Worm (Caenorhabditis elegans): Measurements from ENCODE around the gene fmo-2.
"Not testable (repeated sequence)": the region's sequence is repeated elsewhere in the genome, so short reads cannot be mapped to it uniquely, and the experiment has no call there.

Gene fmo-2

DNA sequence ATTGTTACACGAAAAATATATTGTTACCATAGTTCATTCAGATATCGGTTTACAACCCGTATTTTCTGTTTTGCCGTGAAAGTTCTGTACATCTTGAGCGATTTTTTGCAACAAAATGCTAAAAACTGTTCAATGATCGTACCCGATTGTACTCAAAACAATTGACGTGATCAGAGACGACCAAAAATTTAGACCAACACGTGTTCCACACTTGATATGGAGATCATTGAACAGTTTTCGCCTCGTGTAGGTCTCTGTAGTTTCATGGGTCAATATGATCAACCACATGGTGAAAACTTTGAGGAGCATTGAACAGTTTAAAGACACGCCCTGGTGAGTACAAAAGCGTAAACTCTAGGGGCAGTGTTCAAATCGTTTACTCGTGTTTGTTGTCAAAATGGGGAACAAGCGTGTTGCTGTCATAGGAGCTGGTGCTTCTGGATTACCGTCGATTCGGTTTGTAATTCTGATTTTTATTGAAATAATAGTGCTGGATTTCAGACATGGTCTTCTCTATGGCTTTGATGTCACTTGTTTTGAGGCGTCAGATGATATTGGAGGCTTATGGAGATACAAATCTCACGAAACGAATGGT, at the start of gene fmo-2:
Gene fmo-2 (plus strand): TSS at position 370 of the 595 bp plus-strand sequence.
- TF ChIP-seq pha-4 (tag; optimal IDR thresholded peaks at IDR 0.05) (no peak), blmp-1 (tag; optimal IDR thresholded peaks at IDR 0.05) (no peak), ceh-39 (tag; optimal IDR thresholded peaks at IDR 0.05) (no peak), drap-1 (GFP tag; optimal IDR thresholded peaks at IDR 0.05) (no peak), ceh-83 (GFP tag; optimal IDR thresholded peaks at IDR 0.05) (no peak), ham-2 (GFP tag; optimal IDR thresholded peaks at IDR 0.05) (no peak), bed-3 (GFP tag; optimal IDR thresholded peaks at IDR 0.05) (no peak), flh-1 (GFP tag; optimal IDR thresholded peaks at IDR 0.05) (no peak), elt-1 (tag; optimal IDR thresholded peaks at IDR 0.05; ENCODE audit: borderline replicate concordance, insufficient read depth) (no peak), zip-8 (tag; optimal IDR thresholded peaks at IDR 0.05) (no peak), unc-39 (tag; optimal IDR thresholded peaks at IDR 0.05) (no peak), ztf-11 (tag; optimal IDR thresholded peaks at IDR 0.05) (no peak), sem-2 (GFP tag; optimal IDR thresholded peaks at IDR 0.05) (no peak), ces-1 (GFP tag; optimal IDR thresholded peaks at IDR 0.05) (no peak), unc-120 (tag; optimal IDR thresholded peaks at IDR 0.05; ENCODE audit: poor library complexity, severe bottlenecking) (no peak), mab-5 (tag; optimal IDR thresholded peaks at IDR 0.05) (no peak), ceh-43 (GFP tag; optimal IDR thresholded peaks at IDR 0.05) (no peak), snpc-4 (tag; optimal IDR thresholded peaks at IDR 0.05) (no peak), nhr-12 (tag; optimal IDR thresholded peaks at IDR 0.05) (no peak)

DNA sequence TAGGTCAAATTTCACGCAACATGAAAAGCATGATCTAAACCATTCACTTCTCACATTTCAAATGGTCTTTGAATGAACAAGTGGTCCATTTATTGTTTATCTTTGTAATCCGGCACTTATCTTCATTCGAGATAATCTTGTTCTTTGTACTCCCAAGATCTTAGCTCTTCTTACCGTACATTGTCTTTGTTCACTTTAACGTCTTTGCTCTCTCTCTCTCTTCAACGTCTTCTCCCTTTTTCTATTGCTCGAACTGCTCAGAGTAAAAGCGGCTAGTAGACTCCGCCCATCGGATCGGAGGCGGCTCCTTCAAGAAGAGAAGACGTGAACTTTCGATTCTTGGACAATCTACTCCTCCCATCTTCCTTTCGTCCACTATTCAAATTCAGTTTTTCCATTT, 45.7 kb upstream of the fmo-2 start, which contains the start of gene F56C4.1:
Gene F56C4.1 (plus strand): TSS at position 301 of the 400 bp plus-strand sequence.
- no peak for TF ChIP-seq ceh-43 (GFP tag; optimal IDR thresholded peaks at IDR 0.05)

DNA sequence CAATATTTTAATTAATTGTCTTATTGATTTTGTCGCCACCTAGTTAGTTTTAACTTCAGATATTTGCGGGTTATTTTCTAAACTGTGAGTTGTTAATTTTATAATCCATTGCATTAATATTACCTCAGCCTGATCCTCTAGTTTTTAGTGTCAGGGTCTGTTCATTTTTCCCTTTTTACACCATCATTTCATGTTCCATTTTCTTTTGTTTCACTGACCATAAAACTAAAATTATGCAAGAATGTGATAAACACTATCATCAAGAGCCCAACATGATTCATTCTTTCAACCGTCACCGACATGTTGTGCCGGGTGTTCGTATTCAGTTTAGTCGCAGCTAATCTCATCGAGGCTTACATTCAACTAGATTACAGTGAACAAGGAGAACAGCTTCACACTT, 43.3 kb upstream of the fmo-2 start, which contains the start of gene F56C4.2:
Gene F56C4.2 (plus strand): TSS at position 301 of the 400 bp plus-strand sequence.
- TF ChIP-seq unc-62 (GFP tag; optimal IDR thresholded peaks at IDR 0.05) (no peak), unc-39 (tag; optimal IDR thresholded peaks at IDR 0.05) (no peak), cnd-1 (tag; optimal IDR thresholded peaks at IDR 0.05) (no peak), bed-3 (GFP tag; optimal IDR thresholded peaks at IDR 0.05) (no peak), hlh-1 (tag; optimal IDR thresholded peaks at IDR 0.05) (no peak), flh-1 (GFP tag; optimal IDR thresholded peaks at IDR 0.05) (no peak), tbx-8 (GFP tag; optimal IDR thresholded peaks at IDR 0.05) (no peak), unc-120 (tag; optimal IDR thresholded peaks at IDR 0.05; ENCODE audit: poor library complexity, severe bottlenecking) (no peak), nhr-2 (tag; optimal IDR thresholded peaks at IDR 0.05) (no peak), blmp-1 (tag; optimal IDR thresholded peaks at IDR 0.05) (no peak), mab-5 (tag; optimal IDR thresholded peaks at IDR 0.05) (no peak), nhr-76 (tag; optimal IDR thresholded peaks at IDR 0.05) (no peak), lin-13 (tag; optimal IDR thresholded peaks at IDR 0.05) (no peak), nhr-28 (tag; optimal IDR thresholded peaks at IDR 0.05) (no peak)

DNA sequence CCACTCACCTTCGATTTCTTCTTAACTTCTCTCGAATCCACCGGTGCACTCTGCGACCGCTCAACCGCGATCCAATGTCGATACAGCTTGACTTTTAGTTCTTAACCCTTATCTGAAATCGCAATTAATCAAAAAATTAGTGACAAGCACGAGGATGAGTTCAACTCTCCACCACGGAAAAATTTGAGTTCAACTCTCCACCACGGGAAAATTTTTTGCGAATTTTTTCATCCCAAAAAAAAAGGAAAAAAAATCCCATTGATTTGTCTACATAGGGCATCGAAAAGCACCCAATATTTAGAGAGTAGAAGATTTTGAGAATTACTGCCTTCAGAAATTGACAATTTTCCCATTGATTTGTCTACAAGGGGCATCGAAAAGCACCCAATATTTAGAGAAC, 28.3 kb upstream of the fmo-2 start, which contains the start of gene glb-19:
Gene glb-19 (minus strand): TSS at position 101 of the 400 bp plus-strand sequence.
- TF ChIP-seq ceh-83 (GFP tag; optimal IDR thresholded peaks at IDR 0.05); elt-1 (tag; optimal IDR thresholded peaks at IDR 0.05; ENCODE audit: borderline replicate concordance, insufficient read depth); nhr-28 (tag; optimal IDR thresholded peaks at IDR 0.05): not testable (repeated sequence)

DNA sequence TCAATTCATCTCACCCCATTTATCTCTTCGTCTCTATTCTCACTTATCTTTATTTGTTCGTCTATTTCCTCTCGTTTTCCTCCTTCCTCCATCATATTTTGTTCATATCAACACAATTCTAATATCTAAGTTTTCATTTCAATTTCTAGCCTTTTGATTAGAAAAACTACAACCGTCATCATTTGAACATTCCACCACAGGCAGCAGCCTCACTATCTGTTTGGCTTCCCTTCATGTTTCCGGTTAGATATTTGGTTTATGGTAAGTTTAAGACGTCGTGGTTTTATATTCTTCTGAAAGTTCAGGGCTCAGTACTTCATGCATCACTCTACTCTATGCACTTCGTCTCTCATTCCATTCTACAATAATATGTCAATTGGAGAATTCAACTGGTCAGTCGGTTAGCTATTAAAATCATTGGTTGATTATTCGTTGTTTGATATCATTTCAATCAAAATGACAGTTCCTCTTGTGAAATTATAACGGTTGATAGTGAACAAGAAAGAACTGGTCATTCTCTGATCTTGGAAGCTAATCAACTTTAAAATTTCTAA, 25.5 kb upstream of the fmo-2 start, which contains the start of gene K08C7.1:
Gene K08C7.1 (plus strand): TSS at position 43 of the 554 bp plus-strand sequence.
- TF ChIP-seq nhr-12 (tag; optimal IDR thresholded peaks at IDR 0.05) (no peak), lin-32 (GFP tag; optimal IDR thresholded peaks at IDR 0.05) (no peak), nhr-76 (tag; optimal IDR thresholded peaks at IDR 0.05) (no peak), cnd-1 (tag; optimal IDR thresholded peaks at IDR 0.05) (no peak), mls-2 (tag; optimal IDR thresholded peaks at IDR 0.05) (no peak), ceh-39 (tag; optimal IDR thresholded peaks at IDR 0.05) (no peak), nhr-2 (tag; optimal IDR thresholded peaks at IDR 0.05) (no peak), drap-1 (GFP tag; optimal IDR thresholded peaks at IDR 0.05) (no peak), snpc-4 (tag; optimal IDR thresholded peaks at IDR 0.05) (no peak), ham-2 (GFP tag; optimal IDR thresholded peaks at IDR 0.05) (no peak), ceh-83 (GFP tag; optimal IDR thresholded peaks at IDR 0.05) (no peak), zip-8 (tag; optimal IDR thresholded peaks at IDR 0.05) (no peak), ztf-11 (tag; optimal IDR thresholded peaks at IDR 0.05) (no peak), elt-1 (tag; optimal IDR thresholded peaks at IDR 0.05; ENCODE audit: borderline replicate concordance, insufficient read depth) (no peak), sptf-1 (tag; optimal IDR thresholded peaks at IDR 0.05) (no peak), mep-1 (tag; optimal IDR thresholded peaks at IDR 0.05) (no peak), hlh-1 (tag; optimal IDR thresholded peaks at IDR 0.05) (no peak), unc-120 (tag; optimal IDR thresholded peaks at IDR 0.05; ENCODE audit: poor library complexity, severe bottlenecking) (no peak), elt-3 (tag; optimal IDR thresholded peaks at IDR 0.05) (no peak)
